Worm (Caenorhabditis elegans) whole organism, late embryonic: ENCODE data around the gene ints-7.

Source experiments
- ama-1 ChIP-seq: fragments of 150-350 bp; optimal IDR thresholded peaks from 2 replicates; lab custom pipeline; 2014
- ceh-45 ChIP-seq: fragments of 200-800 bp; sonication (Bioruptor generic); IDR thresholded peaks from 2 replicates; pipeline ENCODE4 v1.3.6; 2022; ENCODE audit warnings: missing genetic modification reagents, missing genetic modification characterization, missing compliant biosample characterization
- hlh-30 ChIP-seq: sonication (generic microtip); optimal IDR thresholded peaks from 2 replicates; lab custom pipeline; 2017; ENCODE audit warnings: antibody characterized with exemption, missing genetic modification characterization, missing compliant biosample characterization; ENCODE audit not compliant: insufficient read depth
- nhr-11 ChIP-seq: fragments of 150-350 bp; optimal IDR thresholded peaks from 2 replicates; lab custom pipeline; 2014; ENCODE audit warnings: missing biosample characterization, missing genetic modification characterization
- pqm-1 ChIP-seq: sonication (generic microtip); optimal IDR thresholded peaks from 2 replicates; lab custom pipeline; 2016; ENCODE audit warnings: missing genetic modification characterization, missing compliant biosample characterization
- syd-9 ChIP-seq: sonication (generic microtip); optimal IDR thresholded peaks from 2 replicates; lab custom pipeline; 2016; ENCODE audit warnings: mild to moderate bottlenecking, missing genetic modification characterization, moderate library complexity, missing compliant biosample characterization
- unc-3 ChIP-seq, 2 experiments: fragments of 200-800 bp in 1 of 2; sonication (Bioruptor generic) in 1 of 2; sonication (generic microtip) in 1 of 2; conservative IDR thresholded peaks in 1 of 2; optimal IDR thresholded peaks in 1 of 2; 2 replicates each; pipeline versions ENCODE4 v1.3.6 to Lab custom; 2016 to 2022; ENCODE audit warnings: missing compliant biosample characterization in 2 of 2, missing genetic modification characterization in 2 of 2, missing genetic modification reagents in 1 of 2

- no peak for TF ChIP-seq ama-1 (lab: Kevin White, UChicago)
- TF ChIP-seq nhr-11 (tag; lab: Kevin White, UChicago), result no peak
- no peak for TF ChIP-seq pqm-1 (tag; lab: Kevin White, UChicago)
- TF ChIP-seq syd-9 (tag; lab: Kevin White, UChicago), result no peak
- no peak for TF ChIP-seq unc-3 (GFP tag; conservative IDR thresholded peaks at IDR 0.05; lab: Robert Waterston, UW)
- no peak for TF ChIP-seq unc-3 (tag; optimal IDR thresholded peaks at IDR 0.05; lab: Kevin White, UChicago)
- TF ChIP-seq ceh-45, result no peak
- TF ChIP-seq hlh-30, result no peak
These were observed 36.5 kb downstream of the ints-7 start for ce11 chrII:11619171-11619570.
